Fruit fly (Drosophila melanogaster): ENCODE measurements around the gene CG5910.

CG5910 gene

DNA sequence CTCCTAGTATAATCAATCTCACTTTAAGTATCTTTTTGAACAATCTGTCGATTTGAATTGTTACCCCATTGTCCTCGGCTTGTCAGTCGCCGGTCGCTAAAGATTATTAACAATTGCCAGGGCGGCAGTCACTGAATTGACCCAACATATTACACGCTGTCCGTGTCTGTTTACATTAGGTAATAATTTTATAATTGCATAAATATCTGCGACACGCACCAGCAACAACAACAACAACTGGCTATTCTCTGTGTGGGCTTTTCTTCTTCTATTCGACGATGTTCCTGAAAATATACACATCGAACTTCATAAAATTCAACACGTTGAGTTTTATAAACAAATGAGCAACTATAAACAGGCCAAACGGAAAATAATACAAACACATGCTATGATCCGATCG lies 6.6 kb downstream of the CG5910 start:
- no peak for TF ChIP-seq brk (GFP tag; optimal IDR thresholded peaks at IDR 0.05)
- TF ChIP-seq woc (GFP tag; optimal IDR thresholded peaks at IDR 0.05): no peak
- TF ChIP-seq CrebA (GFP tag; optimal IDR thresholded peaks at IDR 0.05; ENCODE audit: borderline replicate concordance): no peak
- TF ChIP-seq Vsx2 (GFP tag; optimal IDR thresholded peaks at IDR 0.05; ENCODE audit: partially characterized antibody): no peak
- no peak for TF ChIP-seq Myc (optimal IDR thresholded peaks at IDR 0.05)
- no peak for TF ChIP-seq jim (GFP tag; optimal IDR thresholded peaks at IDR 0.05)
- TF ChIP-seq Rel (GFP tag; optimal IDR thresholded peaks at IDR 0.05): no peak
- TF ChIP-seq Rel (tag; optimal IDR thresholded peaks at IDR 0.05): no peak
- no peak for TF ChIP-seq dl (GFP tag; optimal IDR thresholded peaks at IDR 0.05; ENCODE audit: insufficient read depth in 1 of 2, partially characterized antibody in 2 of 2)
- TF ChIP-seq Hnf4 (GFP tag; optimal IDR thresholded peaks at IDR 0.05): no peak
- TF ChIP-seq Abd-B (GFP tag; optimal IDR thresholded peaks at IDR 0.05): no peak
- no peak for TF ChIP-seq tai (GFP tag; optimal IDR thresholded peaks at IDR 0.05)
- no peak for TF ChIP-seq HLH106 (tag; optimal IDR thresholded peaks at IDR 0.05)
- no peak for TF ChIP-seq Jra (GFP tag; optimal IDR thresholded peaks at IDR 0.05)
- TF ChIP-seq fru (GFP tag; optimal IDR thresholded peaks at IDR 0.05): no peak
- TF ChIP-seq ey (GFP tag; optimal IDR thresholded peaks at IDR 0.05): no peak
- no peak for TF ChIP-seq br (GFP tag; optimal IDR thresholded peaks at IDR 0.05)
- no peak for TF ChIP-seq rgr (GFP tag; optimal IDR thresholded peaks at IDR 0.05)

dm6 chr3L:20452813-20453682 lies 10.8 kb downstream of the CG5910 start, which contains the start of gene CG5199:
Gene CG5199, minus strand, starts transcription at chr3L:20452864.
- TF ChIP-seq usp (GFP tag; optimal IDR thresholded peaks at IDR 0.05): no peak
- TF ChIP-seq foxo (GFP tag; optimal IDR thresholded peaks at IDR 0.05): peak in 1 of 2 experiments; percentile 74
- no peak for TF ChIP-seq Hr78 (GFP tag; optimal IDR thresholded peaks at IDR 0.05)
- no peak for TF ChIP-seq woc (GFP tag; optimal IDR thresholded peaks at IDR 0.05)
- TF ChIP-seq Myc (optimal IDR thresholded peaks at IDR 0.05): peak; percentile 26
- TF ChIP-seq h (GFP tag; optimal IDR thresholded peaks at IDR 0.05): peak; percentile 50
- TF ChIP-seq Sp1 (GFP tag; optimal IDR thresholded peaks at IDR 0.05): peak; percentile 59
- peak; percentile 44 for TF ChIP-seq rgr (GFP tag; optimal IDR thresholded peaks at IDR 0.05)
- TF ChIP-seq CG32264 (GFP tag; optimal IDR thresholded peaks at IDR 0.05): no peak
- no peak for TF ChIP-seq GATAd (GFP tag; optimal IDR thresholded peaks at IDR 0.05)
- no peak for TF ChIP-seq Vsx2 (GFP tag; optimal IDR thresholded peaks at IDR 0.05; ENCODE audit: partially characterized antibody)
- peak; percentile 41 for TF ChIP-seq brk (GFP tag; optimal IDR thresholded peaks at IDR 0.05)
- peak; percentile 44 for TF ChIP-seq Hr83 (GFP tag; optimal IDR thresholded peaks at IDR 0.05; ENCODE audit: poor library complexity, severe bottlenecking)
- TF ChIP-seq OdsH (GFP tag; optimal IDR thresholded peaks at IDR 0.05): peak; percentile 30
- peak; percentile 7 for TF ChIP-seq sage (GFP tag; optimal IDR thresholded peaks at IDR 0.05)
- peak; percentile 64 for TF ChIP-seq psq (GFP tag; optimal IDR thresholded peaks at IDR 0.05)
- no peak for TF ChIP-seq dl (GFP tag; optimal IDR thresholded peaks at IDR 0.05; ENCODE audit: insufficient read depth in 1 of 2, partially characterized antibody in 2 of 2)
- peak; percentile 11 for TF ChIP-seq ey (GFP tag; optimal IDR thresholded peaks at IDR 0.05)
- TF ChIP-seq CG9705 (GFP tag; optimal IDR thresholded peaks at IDR 0.05): peak; percentile 4
- TF ChIP-seq dmrt93B (GFP tag; optimal IDR thresholded peaks at IDR 0.05): peak; percentile 41
- peak; percentile 13 for TF ChIP-seq Hnf4 (GFP tag; optimal IDR thresholded peaks at IDR 0.05)
- no peak for TF ChIP-seq Jra (GFP tag; optimal IDR thresholded peaks at IDR 0.05)
- TF ChIP-seq fru (GFP tag; optimal IDR thresholded peaks at IDR 0.05): peak; percentile 23
- no peak for TF ChIP-seq Mio (GFP tag; optimal IDR thresholded peaks at IDR 0.05)
- TF ChIP-seq lola (GFP tag; optimal IDR thresholded peaks at IDR 0.05): no peak
- TF ChIP-seq HLH106 (tag; optimal IDR thresholded peaks at IDR 0.05): peak; percentile 80
- no peak for TF ChIP-seq Abd-B (GFP tag; optimal IDR thresholded peaks at IDR 0.05)
- TF ChIP-seq pan (optimal IDR thresholded peaks at IDR 0.05): no peak

dm6 chr3L:20460383-20460782 lies 18.2 kb downstream of the CG5910 start, which contains the start of gene mag:
Gene mag, plus strand, starts transcription at chr3L:20460683.
- TF ChIP-seq sv (GFP tag; optimal IDR thresholded peaks at IDR 0.05) (no peak), h (GFP tag; optimal IDR thresholded peaks at IDR 0.05) (no peak), br (GFP tag; optimal IDR thresholded peaks at IDR 0.05) (no peak), Hnf4 (GFP tag; optimal IDR thresholded peaks at IDR 0.05) (no peak), dl (GFP tag; optimal IDR thresholded peaks at IDR 0.05; ENCODE audit: insufficient read depth in 1 of 2, partially characterized antibody in 2 of 2) (no peak), HLH106 (tag; optimal IDR thresholded peaks at IDR 0.05) (no peak), Myc (optimal IDR thresholded peaks at IDR 0.05) (no peak), Dif (GFP tag; optimal IDR thresholded peaks at IDR 0.05; ENCODE audit: partially characterized antibody) (no peak), Jra (GFP tag; optimal IDR thresholded peaks at IDR 0.05) (no peak), usp (GFP tag; optimal IDR thresholded peaks at IDR 0.05) (no peak)
